Fruit fly (Drosophila melanogaster) whole organism, embryonic: ENCODE results near the gene armi.

Experiments used
- Abd-B ChIP-seq: fragments of 200-800 bp; sonication (Bioruptor generic); optimal IDR thresholded peaks from 2 replicates; lab custom pipeline; 2018; ENCODE audit warnings: missing biosample characterization, mild to moderate bottlenecking, missing genetic modification characterization, moderate library complexity
- Awh ChIP-seq: fragments of 200-800 bp; sonication (Bioruptor generic); IDR thresholded peaks from 2 replicates; pipeline ENCODE4, ENCODE4 v1.3.6; 2022; ENCODE audit warnings: missing biosample characterization, missing genetic modification characterization
- CG10147 ChIP-seq: fragments of 200-800 bp; sonication (Bioruptor generic); optimal IDR thresholded peaks from 2 replicates; lab custom pipeline; 2019; ENCODE audit warnings: missing biosample characterization, mild to moderate bottlenecking, missing genetic modification characterization, moderate library complexity
- CG10321 ChIP-seq: fragments of 200-800 bp; sonication (Bioruptor generic); IDR thresholded peaks from 2 replicates; pipeline ENCODE4 v1.3.6; 2022; ENCODE audit warnings: missing biosample characterization, missing genetic modification characterization
- CG10654 ChIP-seq: fragments of 200-800 bp; sonication (Bioruptor generic); optimal IDR thresholded peaks from 2 replicates; lab custom pipeline; 2016; ENCODE audit warnings: missing biosample characterization, missing genetic modification characterization
- CG11696 ChIP-seq: fragments of 200-800 bp; sonication (Bioruptor generic); IDR thresholded peaks from 2 replicates; pipeline ENCODE4 v1.3.6; 2022; ENCODE audit warnings: missing biosample characterization, missing genetic modification characterization
- CG12744 ChIP-seq: fragments of 200-800 bp; sonication (Bioruptor generic); optimal IDR thresholded peaks from 2 replicates; lab custom pipeline; 2016; ENCODE audit warnings: missing biosample characterization, missing genetic modification characterization
- CG13287 ChIP-seq: fragments of 200-800 bp; sonication (Bioruptor generic); IDR thresholded peaks from 2 replicates; pipeline ENCODE4 v1.3.6; 2022; ENCODE audit warnings: missing biosample characterization, missing genetic modification characterization; ENCODE audit not compliant: partially characterized antibody
- CG13624 ChIP-seq: fragments of 200-800 bp; sonication (Bioruptor generic); optimal IDR thresholded peaks from 2 replicates; lab custom pipeline; 2016; ENCODE audit warnings: missing biosample characterization, missing genetic modification characterization
- CG15269 ChIP-seq: fragments of 200-800 bp; sonication (Bioruptor generic); optimal IDR thresholded peaks from 2 replicates; lab custom pipeline; 2018; ENCODE audit warnings: missing biosample characterization, mild to moderate bottlenecking, missing genetic modification characterization, moderate library complexity
- CG18262 ChIP-seq: fragments of 200-800 bp; optimal IDR thresholded peaks from 3 replicates; lab custom pipeline; 2019; ENCODE audit warnings: missing biosample characterization, mild to moderate bottlenecking, missing genetic modification characterization, moderate library complexity
- CG2120 ChIP-seq: fragments of 200-800 bp; sonication (Bioruptor generic); optimal IDR thresholded peaks from 3 replicates; lab custom pipeline; 2016; ENCODE audit warnings: missing biosample characterization, missing genetic modification characterization
- CG2875 ChIP-seq: fragments of 200-800 bp; sonication (Bioruptor generic); optimal IDR thresholded peaks from 2 replicates; lab custom pipeline; 2017; ENCODE audit warnings: missing biosample characterization, mild to moderate bottlenecking, missing genetic modification characterization, missing genetic modification reagents
- CG31365 ChIP-seq: fragments of 200-800 bp; sonication (Bioruptor generic); optimal IDR thresholded peaks from 2 replicates; lab custom pipeline; 2018; ENCODE audit warnings: missing biosample characterization, mild to moderate bottlenecking, missing genetic modification characterization
- CG32532 ChIP-seq: fragments of 200-800 bp; sonication (Bioruptor generic); IDR thresholded peaks from 2 replicates; pipeline ENCODE4 v1.3.6; 2022; ENCODE audit warnings: missing biosample characterization, missing genetic modification characterization
- CG3838 ChIP-seq: fragments of 200-800 bp; sonication (Bioruptor generic); optimal IDR thresholded peaks from 3 replicates; lab custom pipeline; 2016; ENCODE audit warnings: missing biosample characterization, missing genetic modification characterization
- CG4854 ChIP-seq: fragments of 200-800 bp; sonication (Bioruptor generic); optimal IDR thresholded peaks from 2 replicates; lab custom pipeline; 2016; ENCODE audit warnings: missing biosample characterization, missing genetic modification characterization, inconsistent platforms
- CG7786 ChIP-seq: fragments of 200-800 bp; sonication (Bioruptor generic); optimal IDR thresholded peaks from 2 replicates; lab custom pipeline; 2016; ENCODE audit warnings: missing biosample characterization, missing genetic modification characterization
- CG8089 ChIP-seq: fragments of 200-800 bp; sonication (Bioruptor generic); optimal IDR thresholded peaks from 3 replicates; lab custom pipeline; 2016; ENCODE audit warnings: missing biosample characterization, missing genetic modification characterization
- CG9437 ChIP-seq: fragments of 200-800 bp; sonication (Bioruptor generic); optimal IDR thresholded peaks from 2 replicates; lab custom pipeline; 2018; ENCODE audit warnings: missing biosample characterization, mild to moderate bottlenecking, missing genetic modification characterization
- D ChIP-seq, 2 experiments: fragments of 200-800 bp in 1 of 2; fragments of >200 bp in 1 of 2; sonication (Bioruptor generic) in 1 of 2; optimal IDR thresholded peaks; 2 replicates in 1 of 2; 3 replicates in 1 of 2; lab custom pipeline; 2017; ENCODE audit warnings: mild to moderate bottlenecking in 1 of 2, missing biosample characterization in 1 of 2, missing genetic modification characterization in 1 of 2, missing genetic modification reagents in 1 of 2
- Fer3 ChIP-seq: fragments of 200-800 bp; sonication (Bioruptor generic); optimal IDR thresholded peaks from 2 replicates; lab custom pipeline; 2018; ENCODE audit warnings: missing biosample characterization, mild to moderate bottlenecking, missing genetic modification characterization, moderate library complexity
- H2.0 ChIP-seq: fragments of 200-800 bp; sonication (Bioruptor generic); IDR thresholded peaks from 2 replicates; pipeline ENCODE4 v1.3.6; 2022; ENCODE audit warnings: missing biosample characterization, missing genetic modification characterization
- HHEX ChIP-seq: fragments of 200-800 bp; sonication (Bioruptor generic); optimal IDR thresholded peaks from 3 replicates; lab custom pipeline; 2017; ENCODE audit warnings: missing biosample characterization, mild to moderate bottlenecking, missing genetic modification characterization, missing genetic modification reagents
- HLH54F ChIP-seq: fragments of 200-800 bp; sonication (Bioruptor generic); optimal IDR thresholded peaks from 3 replicates; lab custom pipeline; 2016; ENCODE audit warnings: missing biosample characterization, missing genetic modification characterization
- HmgZ ChIP-seq: fragments of 200-800 bp; sonication (Bioruptor generic); optimal IDR thresholded peaks from 2 replicates; lab custom pipeline; 2018; ENCODE audit warnings: missing biosample characterization, mild to moderate bottlenecking, missing genetic modification characterization
- Hmx ChIP-seq: fragments of 200-800 bp; sonication (Bioruptor generic); optimal IDR thresholded peaks from 2 replicates; lab custom pipeline; 2016; ENCODE audit warnings: missing biosample characterization, missing genetic modification characterization
- MBD-R2 ChIP-seq: fragments of 200-800 bp; sonication (Bioruptor generic); IDR thresholded peaks from 2 replicates; pipeline ENCODE4 v1.3.6; 2022; ENCODE audit warnings: missing biosample characterization, missing genetic modification characterization
- Meics ChIP-seq: fragments of 200-800 bp; sonication (Bioruptor generic); optimal IDR thresholded peaks from 2 replicates; lab custom pipeline; 2017; ENCODE audit warnings: missing biosample characterization, mild to moderate bottlenecking, missing genetic modification characterization
- Mes4 ChIP-seq: fragments of 200-800 bp; sonication (Bioruptor generic); optimal IDR thresholded peaks from 2 replicates; lab custom pipeline; 2016; ENCODE audit warnings: missing biosample characterization, missing genetic modification characterization
- NK7.1 ChIP-seq: fragments of 200-800 bp; sonication (Bioruptor generic); optimal IDR thresholded peaks from 3 replicates; lab custom pipeline; 2016; ENCODE audit warnings: missing biosample characterization, missing genetic modification characterization
- Sox100B ChIP-seq: fragments of 200-800 bp; sonication (Bioruptor generic); optimal IDR thresholded peaks from 3 replicates; lab custom pipeline; 2018; ENCODE audit warnings: missing biosample characterization, mild to moderate bottlenecking, missing genetic modification characterization
- Taf1 ChIP-seq: fragments of 200-800 bp; sonication (Bioruptor generic); IDR thresholded peaks from 2 replicates; pipeline ENCODE4 v1.3.6; 2022; ENCODE audit warnings: missing biosample characterization, missing genetic modification characterization
- Vsx1 ChIP-seq: fragments of 200-800 bp; sonication (Bioruptor generic); optimal IDR thresholded peaks from 2 replicates; lab custom pipeline; 2017; ENCODE audit warnings: missing biosample characterization, mild to moderate bottlenecking, missing genetic modification characterization, missing genetic modification reagents
- bowl ChIP-seq: fragments of 200-800 bp; sonication (Bioruptor generic); IDR thresholded peaks from 2 replicates; pipeline ENCODE4 v1.3.6; 2022; ENCODE audit warnings: missing biosample characterization, missing genetic modification characterization
- cad ChIP-seq: fragments of >200 bp; optimal IDR thresholded peaks from 2 replicates; lab custom pipeline; 2017; ENCODE audit warnings: missing biosample characterization, missing genetic modification characterization
- corto ChIP-seq: fragments of 200-800 bp; sonication (Bioruptor generic); optimal IDR thresholded peaks from 2 replicates; lab custom pipeline; 2016; ENCODE audit warnings: missing biosample characterization, mild to moderate bottlenecking, missing genetic modification characterization, moderate library complexity
- gcm ChIP-seq: fragments of 200-800 bp; sonication (Bioruptor generic); optimal IDR thresholded peaks from 2 replicates; lab custom pipeline; 2019; ENCODE audit warnings: missing biosample characterization, mild to moderate bottlenecking, missing genetic modification characterization, moderate library complexity
- gem ChIP-seq: fragments of 200-800 bp; sonication (Bioruptor generic); optimal IDR thresholded peaks from 2 replicates; lab custom pipeline; 2019; ENCODE audit warnings: missing biosample characterization, mild to moderate bottlenecking, missing genetic modification characterization, moderate library complexity
- gfzf ChIP-seq: fragments of 200-800 bp; sonication (Bioruptor generic); optimal IDR thresholded peaks from 2 replicates; lab custom pipeline; 2016; ENCODE audit warnings: missing biosample characterization, mild to moderate bottlenecking, missing genetic modification characterization, moderate library complexity
- jigr1 ChIP-seq: fragments of 200-800 bp; sonication (Bioruptor generic); IDR thresholded peaks from 3 replicates; pipeline ENCODE4 v1.3.6; 2022; ENCODE audit warnings: missing biosample characterization, missing genetic modification characterization
- lilli ChIP-seq: fragments of 200-800 bp; sonication (Bioruptor generic); optimal IDR thresholded peaks from 3 replicates; lab custom pipeline; 2016; ENCODE audit warnings: missing biosample characterization, missing genetic modification characterization
- nmo ChIP-seq: fragments of 200-800 bp; sonication (Bioruptor generic); optimal IDR thresholded peaks from 2 replicates; lab custom pipeline; 2018; ENCODE audit warnings: missing biosample characterization, mild to moderate bottlenecking, missing genetic modification characterization, moderate library complexity
- schlank ChIP-seq: fragments of 200-800 bp; sonication (Bioruptor generic); optimal IDR thresholded peaks from 2 replicates; lab custom pipeline; 2018; ENCODE audit warnings: missing biosample characterization, mild to moderate bottlenecking, missing genetic modification characterization
- scrt ChIP-seq: fragments of 200-800 bp; sonication (Bioruptor generic); optimal IDR thresholded peaks from 2 replicates; lab custom pipeline; 2018; ENCODE audit warnings: missing biosample characterization, mild to moderate bottlenecking, missing genetic modification characterization, moderate library complexity
- sd ChIP-seq: fragments of 200-800 bp; sonication (Bioruptor generic); optimal IDR thresholded peaks from 3 replicates; lab custom pipeline; 2018; ENCODE audit warnings: missing biosample characterization, mild to moderate bottlenecking, missing genetic modification characterization, moderate library complexity
- tgo ChIP-seq: fragments of 200-800 bp; sonication (Bioruptor generic); IDR thresholded peaks from 3 replicates; pipeline ENCODE4 v1.3.6; 2022; ENCODE audit warnings: missing biosample characterization, missing genetic modification characterization
- toy ChIP-seq: fragments of 200-800 bp; sonication (Bioruptor generic); IDR thresholded peaks from 2 replicates; pipeline ENCODE4 v1.3.6; 2022; ENCODE audit warnings: missing biosample characterization, missing genetic modification characterization
- vfl ChIP-seq: fragments of 200-800 bp; sonication (Bioruptor generic); optimal IDR thresholded peaks from 2 replicates; lab custom pipeline; 2016; ENCODE audit warnings: missing biosample characterization, missing genetic modification characterization

Gene armi

DNA sequence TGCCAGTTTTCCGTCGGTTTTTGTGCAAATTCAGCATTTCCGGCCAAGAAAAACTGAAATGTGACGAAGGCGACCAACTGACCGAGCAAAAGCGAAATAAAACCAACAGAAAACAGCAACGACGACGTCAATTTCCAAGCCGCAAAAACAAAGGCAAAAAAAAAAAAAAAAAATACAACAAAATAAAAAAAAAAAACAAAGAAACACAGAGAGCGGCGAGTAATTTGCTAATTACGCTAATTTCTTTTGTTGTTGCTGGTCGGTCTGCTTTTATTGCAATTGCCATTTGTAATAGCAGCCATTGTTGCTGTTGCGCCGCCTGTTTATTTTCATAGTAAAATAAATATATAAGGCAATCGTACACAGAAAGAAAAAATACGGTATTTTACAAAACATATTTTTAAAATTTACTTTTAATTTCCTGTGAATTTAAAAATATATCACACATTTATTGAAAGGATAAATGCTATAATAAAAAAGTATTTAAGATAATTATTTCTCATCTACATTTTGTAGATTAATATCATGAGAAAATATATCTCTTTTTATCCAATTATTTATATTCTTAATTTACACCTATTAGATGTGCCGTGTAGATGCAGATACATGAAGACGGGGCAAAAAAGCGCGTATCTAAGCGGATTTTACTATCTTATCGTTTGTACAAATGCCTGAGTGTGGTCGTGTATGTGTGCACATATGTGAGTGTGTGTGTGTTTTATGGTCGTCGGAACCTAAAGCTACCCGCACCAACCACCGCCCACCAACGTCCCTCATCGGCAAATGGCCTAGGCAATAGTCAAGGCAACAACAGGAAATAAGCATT is 24.1 kb upstream of the armi start (continued):
- TF ChIP-seq tgo (GFP tag; lab: Robert Waterston, UW) (peak; percentile 66; the same call in 2 of the 3 replicates), Abd-B (GFP tag; lab: Kevin White, UChicago) (peak; percentile 23), lilli (GFP tag; lab: Kevin White, UChicago) (peak; percentile 25), CG13624 (GFP tag; lab: Kevin White, UChicago) (no peak), NK7.1 (GFP tag; lab: Kevin White, UChicago) (no peak), Vsx1 (GFP tag; lab: Kevin White, UChicago) (peak; percentile 3), CG12744 (GFP tag; lab: Kevin White, UChicago) (no peak), CG31365 (no peak), CG10321 (GFP tag; lab: Robert Waterston, UW) (no peak), HLH54F (no peak), CG2120 (GFP tag; lab: Kevin White, UChicago) (peak; percentile 38), CG2875 (no peak), CG32532 (GFP tag; lab: Robert Waterston, UW) (peak; percentile 66; the same call in 1 of the 2 replicates), Fer3 (tag; lab: Kevin White, UChicago) (peak; percentile 52), CG9437 (peak; percentile 39), nmo (peak; percentile 58), gcm (peak; percentile 34), HmgZ (tag; lab: Kevin White, UChicago) (peak; percentile 33), CG13287 (GFP tag; lab: Robert Waterston, UW) (no peak), jigr1 (GFP tag; lab: Robert Waterston, UW) (no peak), CG11696 (GFP tag; lab: Robert Waterston, UW) (no peak), CG4854 (GFP tag; lab: Kevin White, UChicago) (no peak), scrt (GFP tag; lab: Kevin White, UChicago) (peak; percentile 7), gfzf (no peak), Awh (GFP tag; lab: Robert Waterston, UW) (no peak), CG10147 (GFP tag; lab: Kevin White, UChicago) (peak; percentile 24), sd (tag; lab: Kevin White, UChicago) (peak; percentile 57), Meics (GFP tag; lab: Kevin White, UChicago) (peak; percentile 74), CG3838 (no peak), toy (0 out of 2 replicates have a peak, but pooled peaks have one; percentile 18), MBD-R2 (GFP tag; lab: Robert Waterston, UW) (no peak), bowl (no peak), vfl (GFP tag; lab: Kevin White, UChicago) (no peak), CG8089 (GFP tag; lab: Kevin White, UChicago) (no peak), CG15269 (tag; lab: Kevin White, UChicago) (peak; percentile 77), Sox100B (GFP tag; lab: Kevin White, UChicago) (peak; percentile 62), H2.0 (GFP tag; lab: Robert Waterston, UW) (no peak), CG7786 (GFP tag; lab: Kevin White, UChicago) (no peak), Taf1 (GFP tag; lab: Robert Waterston, UW) (no peak), schlank (tag; lab: Kevin White, UChicago) (no peak), HHEX (GFP tag; lab: Kevin White, UChicago) (peak; percentile 19), CG18262 (peak; percentile 68), CG10654 (GFP tag; lab: Kevin White, UChicago) (no peak), D (optimal IDR thresholded peaks at IDR 0.05; lab: Kevin White, UChicago) (no peak), D (GFP tag; optimal IDR thresholded peaks at IDR 0.05; lab: Kevin White, UChicago) (no peak), Hmx (GFP tag; lab: Kevin White, UChicago) (no peak), gem (tag; lab: Kevin White, UChicago) (peak; percentile 83), cad (GFP tag; lab: Kevin White, UChicago) (no peak), corto (GFP tag; lab: Kevin White, UChicago) (no peak), Mes4 (no peak)
